Worm (Caenorhabditis elegans): ENCODE results near the gene K03B4.2.

Gene K03B4.2

DNA sequence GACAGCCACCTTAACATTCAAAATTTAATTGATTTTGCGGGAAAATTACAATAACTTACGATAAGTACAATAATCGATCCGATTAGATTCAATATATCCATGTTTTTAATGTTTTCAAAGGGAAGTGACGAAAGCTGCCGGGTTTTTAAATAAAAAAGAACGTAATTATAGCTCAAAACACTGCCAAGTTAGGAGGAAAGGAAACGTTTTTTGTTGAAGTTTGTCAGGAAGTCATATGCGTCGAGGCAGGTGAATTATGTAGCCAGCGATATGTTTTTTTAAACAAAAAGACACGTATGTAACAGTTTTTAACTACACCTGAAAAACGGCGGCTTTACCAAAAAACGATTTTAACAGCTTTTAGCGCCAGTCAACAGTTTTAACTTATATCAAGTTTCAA, 22.1 kb upstream of the K03B4.2 start, which contains the start of gene srx-73:
srx-73 (minus strand) TSS at position 101 of the 400 bp plus-strand sequence.
- TF ChIP-seq aptf-2 (GFP tag; conservative IDR thresholded peaks at IDR 0.05) (no peak), B0336.3 (GFP tag; IDR thresholded peaks at IDR 0.05) (no peak), ztf-3 (GFP tag; optimal IDR thresholded peaks at IDR 0.05) (no peak), ama-1 (optimal IDR thresholded peaks at IDR 0.05) (no peak), ama-1 (GFP tag; optimal IDR thresholded peaks at IDR 0.05) (no peak), lin-40 (tag; optimal IDR thresholded peaks at IDR 0.05) (no peak), F22D6.2 (tag; optimal IDR thresholded peaks at IDR 0.05) (no peak), nfya-1 (tag; optimal IDR thresholded peaks at IDR 0.05; ENCODE audit: borderline replicate concordance, insufficient read depth) (no peak), nhr-27 (tag; optimal IDR thresholded peaks at IDR 0.05) (no peak), hlh-26 (GFP tag; conservative IDR thresholded peaks at IDR 0.05) (no peak), F49E8.2 (tag; optimal IDR thresholded peaks at IDR 0.05; ENCODE audit: insufficient read depth) (no peak), rpc-1 (optimal IDR thresholded peaks at IDR 0.05) (no peak), rpc-1 (tag; optimal IDR thresholded peaks at IDR 0.05) (no peak), unc-130 (GFP tag; optimal IDR thresholded peaks at IDR 0.05) (no peak), sdz-38 (tag; optimal IDR thresholded peaks at IDR 0.05) (no peak), K12H6.12 (tag; optimal IDR thresholded peaks at IDR 0.05) (no peak)

ce11 chrV:4667062-4667461, 20.7 kb upstream of the K03B4.2 start:
- TF ChIP-seq K11D2.4 (GFP tag; IDR thresholded peaks at IDR 0.05): 0 out of 2 replicates have a peak, but pooled peaks have one; percentile 27
- TF ChIP-seq egrh-3 (GFP tag; IDR thresholded peaks at IDR 0.05): peak; percentile 29; the same call in 1 of the 2 replicates
- no peak for TF ChIP-seq him-1 (tag; optimal IDR thresholded peaks at IDR 0.05)

ce11 chrV:4668636-4669035, 19.2 kb upstream of the K03B4.2 start, which contains the start of gene srx-77:
srx-77 (minus strand) TSS chrV:4668736.
- TF ChIP-seq ztf-22 (GFP tag; optimal IDR thresholded peaks at IDR 0.05): no peak

ce11 chrV:4672487-4672886, 15.3 kb upstream of the K03B4.2 start, which contains the start of gene K03B4.9:
K03B4.9 (minus strand) TSS chrV:4672587.
- no peak for TF ChIP-seq sptf-2 (GFP tag; optimal IDR thresholded peaks at IDR 0.05)
- no peak for TF ChIP-seq aptf-3 (GFP tag; IDR thresholded peaks at IDR 0.05)
- no peak for TF ChIP-seq F33H1.4 (GFP tag; IDR thresholded peaks at IDR 0.05)
- TF ChIP-seq hmg-1.2 (GFP tag; IDR thresholded peaks at IDR 0.05): no peak
- TF ChIP-seq tbx-9 (tag; optimal IDR thresholded peaks at IDR 0.05; ENCODE audit: borderline replicate concordance): no peak
- TF ChIP-seq gei-17 (GFP tag; optimal IDR thresholded peaks at IDR 0.05): no peak
- no peak for TF ChIP-seq attf-6 (GFP tag; IDR thresholded peaks at IDR 0.05)
- no peak for TF ChIP-seq madf-8 (GFP tag; conservative IDR thresholded peaks at IDR 0.05)

- TF ChIP-seq sdz-38 (tag; optimal IDR thresholded peaks at IDR 0.05) (no peak), snpc-4 (GFP tag; optimal IDR thresholded peaks at IDR 0.05) (no peak), snpc-4 (tag; optimal IDR thresholded peaks at IDR 0.05) (no peak), F37B4.10 (GFP tag; IDR thresholded peaks at IDR 0.05) (no peak), hmg-1.2 (GFP tag; IDR thresholded peaks at IDR 0.05) (no peak), F23B12.7 (tag; optimal IDR thresholded peaks at IDR 0.05; ENCODE audit: insufficient read depth) (no peak), attf-3 (GFP tag; conservative IDR thresholded peaks at IDR 0.05) (no peak), cebp-1 (GFP tag; IDR thresholded peaks at IDR 0.05) (no peak), cebp-1 (tag; optimal IDR thresholded peaks at IDR 0.05) (no peak), akir-1 (GFP tag; optimal IDR thresholded peaks at IDR 0.05) (no peak), zim-3 (tag; optimal IDR thresholded peaks at IDR 0.05) (no peak), tbx-9 (tag; optimal IDR thresholded peaks at IDR 0.05; ENCODE audit: borderline replicate concordance) (no peak), F49E8.2 (tag; optimal IDR thresholded peaks at IDR 0.05; ENCODE audit: insufficient read depth) (no peak), F55B11.4 (tag; optimal IDR thresholded peaks at IDR 0.05; ENCODE audit: borderline replicate concordance, insufficient read depth) (no peak), Y53G8AR.9 (GFP tag; conservative IDR thresholded peaks at IDR 0.05) (no peak), lir-1 (GFP tag; conservative IDR thresholded peaks at IDR 0.05) (no peak), ama-1 (optimal IDR thresholded peaks at IDR 0.05) (no peak), ama-1 (GFP tag; optimal IDR thresholded peaks at IDR 0.05) (no peak), hrde-1 (tag; optimal IDR thresholded peaks at IDR 0.05; ENCODE audit: borderline replicate concordance) (no peak), nhr-27 (tag; optimal IDR thresholded peaks at IDR 0.05) (no peak)
These were observed 13.3 kb upstream of the K03B4.2 start, which contains the start of gene K03B4.8 for ce11 chrV:4674506-4674905. K03B4.8 (minus strand) TSS chrV:4674606.
